Fruit fly (Drosophila melanogaster) whole organism: Measurements from ENCODE around the gene Mco4.
A peak's percentile ranks its signal among the peaks of the same experiment; 100 is the strongest.

Source experiments
- CG8478 ChIP-seq: fragments of >200 bp; optimal IDR thresholded peaks from 2 replicates; lab custom pipeline; 2018; ENCODE audit warnings: inconsistent platforms
- Dll ChIP-seq: fragments of >200 bp; optimal IDR thresholded peaks from 2 replicates; lab custom pipeline; 2017
- EcR ChIP-seq, 2 experiments: fragments of >200 bp; optimal IDR thresholded peaks; 2 replicates each; lab custom pipeline; 2017; ENCODE audit warnings: missing biosample characterization in 2 of 2, missing genetic modification characterization in 2 of 2, missing genetic modification reagents in 2 of 2
- pan ChIP-seq: fragments of >200 bp; optimal IDR thresholded peaks from 2 replicates; lab custom pipeline; 2017
- psq ChIP-seq: fragments of >200 bp; optimal IDR thresholded peaks from 2 replicates; lab custom pipeline; 2017
- usp ChIP-seq: fragments of >200 bp; optimal IDR thresholded peaks from 2 replicates; lab custom pipeline; 2017; ENCODE audit warnings: missing biosample characterization, missing genetic modification characterization, mixed read lengths

Mco4 gene

DNA sequence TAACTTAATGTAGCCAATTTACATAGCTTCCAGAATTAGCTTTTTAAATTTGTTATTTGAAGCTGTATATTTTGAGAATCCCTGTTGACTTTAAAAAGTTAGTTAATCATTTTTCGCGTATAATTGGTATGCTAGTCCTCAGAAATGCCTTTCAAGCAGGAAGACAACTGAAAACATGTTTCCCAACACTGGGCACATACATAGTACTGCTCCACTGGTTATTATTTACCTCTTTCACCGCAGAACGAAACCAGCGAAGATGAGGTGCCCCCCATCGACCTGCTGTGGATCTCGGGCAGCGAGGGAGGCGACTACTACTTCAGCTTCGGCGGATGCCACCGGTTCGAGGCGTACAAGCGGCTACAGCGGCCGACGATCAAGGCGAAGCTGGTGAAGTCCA is 1.9 kb upstream of the Mco4 start:
- TF ChIP-seq Dll (lab: Kevin White, UChicago) (no peak), EcR (GFP tag; optimal IDR thresholded peaks at IDR 0.05; lab: Kevin White, UChicago) (no peak), pan (no peak), usp (no peak), CG8478 (no peak)

- TF ChIP-seq pan (no peak), CG8478 (no peak)
Measured at dm6 chrX:17856458-17857277, 739 bp upstream of the Mco4 start, which contains the start of gene Srx. Srx (plus strand) TSS chrX:17856974.

DNA sequence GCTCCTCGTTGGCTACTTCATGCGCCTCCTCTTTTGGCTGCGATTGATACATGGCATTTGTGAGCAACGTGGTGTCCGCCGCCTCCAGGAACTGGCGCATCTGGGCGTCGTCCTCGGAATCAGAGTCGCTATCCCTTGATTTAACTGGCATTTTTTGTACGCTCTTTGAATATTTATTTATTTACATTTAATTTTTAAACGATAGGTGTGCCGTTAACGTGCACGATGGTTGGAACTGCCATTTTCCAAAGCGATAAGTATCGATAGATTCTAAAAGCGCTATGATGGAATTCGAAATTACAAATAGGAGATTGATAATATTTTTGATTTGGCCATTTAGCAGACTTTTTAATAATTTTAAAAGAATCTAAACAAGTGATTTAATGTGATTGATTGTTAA is 3.5 kb downstream of the Mco4 start, which contains the start of gene CG32554:
CG32554 (minus strand) TSS at position 229 of the 400 bp plus-strand sequence.
- no peak for TF ChIP-seq Dll (lab: Kevin White, UChicago)
- no peak for TF ChIP-seq pan
- no peak for TF ChIP-seq EcR (GFP tag; optimal IDR thresholded peaks at IDR 0.05; lab: Kevin White, UChicago)
- no peak for TF ChIP-seq psq (lab: Kevin White, UChicago)
- no peak for TF ChIP-seq usp
- TF ChIP-seq CG8478, result no peak

DNA sequence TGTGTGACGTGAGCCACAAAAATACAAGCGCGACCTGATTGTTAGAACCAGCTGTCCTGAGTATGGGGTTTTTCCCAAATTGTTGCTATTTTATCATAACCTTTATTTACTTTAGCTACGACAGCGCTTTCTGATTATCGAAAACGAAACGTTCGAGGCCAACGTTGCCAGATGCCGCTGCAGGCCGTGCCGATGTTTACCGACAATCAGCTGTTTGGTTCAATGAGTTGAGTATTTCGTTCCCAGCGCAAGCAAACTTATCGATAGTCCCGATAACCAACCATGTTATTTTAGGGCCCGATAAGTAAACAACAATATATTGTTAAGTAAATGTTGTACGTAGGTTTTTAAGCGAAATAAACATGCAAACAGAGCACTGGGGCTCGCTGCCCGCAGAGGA is 5.8 kb downstream of the Mco4 start, which contains the start of the genes CG15814 and Spt7:
CG15814 (minus strand) TSS at position 164 of the 400 bp plus-strand sequence.
Spt7 (plus strand) TSS at position 282 of the 400 bp plus-strand sequence.
- no peak for TF ChIP-seq CG8478
- TF ChIP-seq usp, result no peak
- no peak for TF ChIP-seq pan
- TF ChIP-seq psq (lab: Kevin White, UChicago), result no peak
- no peak for TF ChIP-seq Dll (lab: Kevin White, UChicago)
- TF ChIP-seq EcR (GFP tag; optimal IDR thresholded peaks at IDR 0.05; lab: Kevin White, UChicago), result no peak

- TF ChIP-seq pan, result no peak
- no peak for TF ChIP-seq psq (lab: Kevin White, UChicago)
- no peak for TF ChIP-seq usp
- no peak for TF ChIP-seq Dll (lab: Kevin White, UChicago)
Measured at dm6 chrX:17845820-17846379, 10.0 kb downstream of the Mco4 start.

DNA sequence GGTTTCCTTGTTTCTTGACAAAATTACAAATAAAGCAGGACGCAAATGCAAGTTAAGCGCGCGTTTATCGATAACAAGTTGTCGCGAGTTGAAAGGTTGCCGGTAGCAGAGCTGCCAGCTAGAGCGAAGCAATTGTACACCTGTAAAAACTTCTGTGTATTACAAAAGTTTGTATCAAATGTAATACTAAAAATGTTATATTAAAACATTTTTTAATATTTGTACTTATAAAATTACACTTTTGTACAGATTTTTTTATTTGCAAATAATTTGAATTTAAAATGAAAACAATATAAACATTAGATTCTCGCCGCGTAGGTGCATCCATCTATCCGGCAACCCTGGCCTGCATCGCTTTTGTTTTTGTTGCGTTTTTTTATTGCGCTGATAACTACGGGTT is 11.3 kb downstream of the Mco4 start, which contains the start of the genes CG8142 and Ucp4A:
CG8142 (minus strand) TSS at position 82 of the 400 bp plus-strand sequence.
Ucp4A (plus strand) TSS at position 327 of the 400 bp plus-strand sequence.
- TF ChIP-seq CG8478 (no peak), pan (no peak), usp (no peak), EcR (GFP tag; optimal IDR thresholded peaks at IDR 0.05; lab: Kevin White, UChicago) (no peak), psq (lab: Kevin White, UChicago) (no peak), Dll (lab: Kevin White, UChicago) (no peak)

DNA sequence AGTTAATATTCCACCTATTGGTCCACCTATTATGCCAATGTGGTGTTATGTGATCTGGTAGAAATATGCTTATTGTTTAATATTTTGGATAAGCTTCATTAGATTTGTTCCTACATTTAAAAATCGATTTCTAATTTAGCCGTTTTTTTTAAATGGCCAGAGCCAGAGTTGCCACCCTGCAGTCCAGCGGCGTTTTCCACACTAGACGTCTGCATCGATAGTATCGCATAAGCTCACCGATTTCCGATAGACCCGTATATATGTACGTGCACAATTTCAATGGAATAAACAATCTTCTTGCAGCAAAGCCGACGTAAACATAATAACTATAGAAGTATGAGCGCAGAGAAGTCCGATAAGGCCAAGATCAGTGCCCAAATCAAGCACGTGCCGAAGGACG is 14.0 kb downstream of the Mco4 start, which contains the start of gene Taf9:
Taf9 (plus strand) TSS at position 239 of the 400 bp plus-strand sequence.
- TF ChIP-seq EcR (GFP tag; optimal IDR thresholded peaks at IDR 0.05; lab: Kevin White, UChicago) (no peak), pan (no peak), psq (lab: Kevin White, UChicago) (no peak), usp (no peak), Dll (lab: Kevin White, UChicago) (no peak), CG8478 (no peak)

DNA sequence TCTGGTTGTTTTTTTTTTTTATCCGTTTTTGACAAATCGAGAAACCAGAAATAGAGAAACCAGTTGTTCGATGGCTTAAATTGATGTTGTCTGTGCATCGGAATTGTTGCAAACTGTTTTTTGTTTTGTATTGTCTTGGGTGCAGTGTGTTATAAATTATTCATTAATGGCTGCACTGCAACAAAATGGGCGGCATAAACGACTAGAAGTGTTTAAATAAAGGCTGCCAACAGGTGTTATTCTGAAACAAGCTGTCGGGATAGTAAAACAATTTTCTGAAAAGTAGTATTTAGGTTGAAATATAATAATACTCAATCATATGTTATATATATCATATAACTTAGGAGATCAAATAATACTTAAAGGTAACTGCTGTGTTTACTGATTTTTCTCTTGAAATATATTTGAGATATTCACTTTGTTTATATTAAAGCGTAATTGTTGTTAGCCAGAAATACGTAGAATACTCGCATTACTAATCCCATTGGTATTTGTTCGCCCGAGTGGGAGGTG is 19.5 kb downstream of the Mco4 start:
- TF ChIP-seq EcR (GFP tag; optimal IDR thresholded peaks at IDR 0.05; lab: Kevin White, UChicago), result no peak
- no peak for TF ChIP-seq usp
- no peak for TF ChIP-seq psq (lab: Kevin White, UChicago)
- TF ChIP-seq CG8478, result no peak
- no peak for TF ChIP-seq Dll (lab: Kevin White, UChicago)
- no peak for TF ChIP-seq pan

- no peak for TF ChIP-seq EcR (GFP tag; optimal IDR thresholded peaks at IDR 0.05; lab: Kevin White, UChicago)
- TF ChIP-seq psq (lab: Kevin White, UChicago), result no peak
- no peak for TF ChIP-seq CG8478
- TF ChIP-seq pan, result no peak
- TF ChIP-seq usp, result no peak
- TF ChIP-seq Dll (lab: Kevin White, UChicago), result no peak
Measured at dm6 chrX:17834754-17835153, 21.2 kb downstream of the Mco4 start.

DNA sequence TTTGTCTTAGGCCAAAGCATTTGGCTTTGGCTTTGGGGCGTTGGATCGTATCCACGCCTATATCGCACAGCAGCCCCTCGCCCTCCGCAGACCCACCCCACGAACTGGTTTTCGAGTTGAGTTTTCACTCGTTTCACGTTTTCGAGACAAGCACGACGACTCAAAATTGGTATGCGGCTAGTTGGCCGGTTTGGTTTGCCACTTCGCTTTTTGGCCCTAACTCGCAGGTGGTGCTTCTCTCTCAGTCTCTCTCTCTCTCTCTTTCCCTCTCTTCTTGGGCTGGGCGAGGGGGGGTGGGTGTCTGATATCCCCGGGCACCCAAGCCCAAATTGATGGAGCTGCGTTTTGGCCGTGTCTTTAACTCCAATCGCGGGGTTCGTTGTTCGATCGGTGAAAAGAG is 21.9 kb downstream of the Mco4 start:
- no peak for TF ChIP-seq psq (lab: Kevin White, UChicago)
- TF ChIP-seq EcR (GFP tag; optimal IDR thresholded peaks at IDR 0.05; lab: Kevin White, UChicago), result peak in 1 of 2 experiments; percentile 5

- no peak for TF ChIP-seq CG8478
- TF ChIP-seq usp, result no peak
- no peak for TF ChIP-seq Dll (lab: Kevin White, UChicago)
- TF ChIP-seq pan, result no peak
- no peak for TF ChIP-seq EcR (GFP tag; optimal IDR thresholded peaks at IDR 0.05; lab: Kevin White, UChicago)
- TF ChIP-seq psq (lab: Kevin White, UChicago), result no peak
Measured at dm6 chrX:17832163-17833014, 23.5 kb downstream of the Mco4 start.

dm6 chrX:17830644-17831043 is 25.3 kb downstream of the Mco4 start, which contains the start of gene CG6398:
CG6398 (plus strand) TSS chrX:17830828.
- no peak for TF ChIP-seq Dll (lab: Kevin White, UChicago)
- no peak for TF ChIP-seq CG8478
- no peak for TF ChIP-seq pan
- TF ChIP-seq psq (lab: Kevin White, UChicago), result no peak
- no peak for TF ChIP-seq EcR (GFP tag; optimal IDR thresholded peaks at IDR 0.05; lab: Kevin White, UChicago)
- TF ChIP-seq usp, result no peak
